Worm (Caenorhabditis elegans): ENCODE results near the gene otub-4.
A peak's percentile ranks its signal among the peaks of the same experiment; 100 is the strongest.

The otub-4 gene

ce11 chrIV:3336585-3336984, 41.3 kb downstream of the otub-4 start, which contains the start of gene F42A6.6 (continued):
- TF ChIP-seq cey-2 (tag; optimal IDR thresholded peaks at IDR 0.05; ENCODE audit: borderline replicate concordance, insufficient read depth) = no peak
- TF ChIP-seq dpl-1 (GFP tag; optimal IDR thresholded peaks at IDR 0.05) = no peak
- peak; percentile 33 for TF ChIP-seq rbr-2 (tag; optimal IDR thresholded peaks at IDR 0.05)
- TF ChIP-seq ceh-44 (GFP tag; IDR thresholded peaks at IDR 0.05) = no peak
- peak; percentile 67 for TF ChIP-seq gei-8 (GFP tag; optimal IDR thresholded peaks at IDR 0.05)
- 0 out of 2 replicates have a peak, but pooled peaks have one; percentile 67 for TF ChIP-seq Y75B8A.6 (GFP tag; IDR thresholded peaks at IDR 0.05)
- TF ChIP-seq ztf-11 (tag; optimal IDR thresholded peaks at IDR 0.05) = no peak
- TF ChIP-seq lim-7 (GFP tag; IDR thresholded peaks at IDR 0.05) = no peak
- no peak for TF ChIP-seq fos-1 (tag; optimal IDR thresholded peaks at IDR 0.05)
- no peak for TF ChIP-seq nhr-6 (tag; optimal IDR thresholded peaks at IDR 0.05)
- no peak for TF ChIP-seq daf-19 (GFP tag; conservative IDR thresholded peaks at IDR 0.05)
- TF ChIP-seq mep-1 (tag; optimal IDR thresholded peaks at IDR 0.05) = peak; percentile 40
- TF ChIP-seq mxl-2 (GFP tag; conservative IDR thresholded peaks at IDR 0.05) = no peak
- no peak for TF ChIP-seq R02D3.7 (tag; optimal IDR thresholded peaks at IDR 0.05)
- peak; percentile 57; the same call in 1 of the 2 replicates for TF ChIP-seq ceh-20 (GFP tag; IDR thresholded peaks at IDR 0.05)
- TF ChIP-seq Y105C5A.15 (GFP tag; IDR thresholded peaks at IDR 0.05) = peak; percentile 60
- TF ChIP-seq Y5F2A.4 (GFP tag; optimal IDR thresholded peaks at IDR 0.05) = peak; percentile 77
- TF ChIP-seq ama-1 (optimal IDR thresholded peaks at IDR 0.05) = peak; percentile 83
- no peak for TF ChIP-seq madf-9 (GFP tag; conservative IDR thresholded peaks at IDR 0.05)
- TF ChIP-seq F44E2.7 (GFP tag; IDR thresholded peaks at IDR 0.05) = no peak
- TF ChIP-seq aha-1 (tag) = peak; percentile 80
- peak; percentile 20 for TF ChIP-seq nhr-77 (tag; optimal IDR thresholded peaks at IDR 0.05)
- TF ChIP-seq madf-5 (GFP tag; IDR thresholded peaks at IDR 0.05) = 0 out of 4 replicates have a peak, but pooled peaks have one; percentile 25 to 51
- TF ChIP-seq nhr-111 (GFP tag; optimal IDR thresholded peaks at IDR 0.05) = no peak
- TF ChIP-seq lir-3 (tag; optimal IDR thresholded peaks at IDR 0.05) = no peak
- TF ChIP-seq vab-7 (GFP tag; IDR thresholded peaks at IDR 0.05) = peak; percentile 61; the same call in 1 of the 2 replicates
- TF ChIP-seq nhr-25 (tag; optimal IDR thresholded peaks at IDR 0.05; ENCODE audit: borderline replicate concordance, insufficient read depth) = peak; percentile 50
- no peak for TF ChIP-seq nhr-41 (GFP tag; IDR thresholded peaks at IDR 0.05)
- peak; percentile 70; the same call in 1 of the 2 replicates for TF ChIP-seq zfp-3 (GFP tag; conservative IDR thresholded peaks at IDR 0.05)
- 0 out of 2 replicates have a peak, but pooled peaks have one; percentile 35 for TF ChIP-seq mdt-29 (GFP tag; IDR thresholded peaks at IDR 0.05)
- peak; percentile 46 for TF ChIP-seq spr-3 (GFP tag; optimal IDR thresholded peaks at IDR 0.05)
- TF ChIP-seq saeg-2 (GFP tag; IDR thresholded peaks at IDR 0.05) = peak; percentile 63; the same call in 1 of the 2 replicates
- no peak for TF ChIP-seq mxl-3 (GFP tag; optimal IDR thresholded peaks at IDR 0.05)
- TF ChIP-seq jun-1 (tag; optimal IDR thresholded peaks at IDR 0.05) = no peak
- TF ChIP-seq mes-2 (tag; optimal IDR thresholded peaks at IDR 0.05; ENCODE audit: poor library complexity, severe bottlenecking) = peak; percentile 48
- no peak for TF ChIP-seq ces-1 (GFP tag; optimal IDR thresholded peaks at IDR 0.05)
- TF ChIP-seq F37D6.2 (tag; optimal IDR thresholded peaks at IDR 0.05) = no peak
- no peak for TF ChIP-seq egl-27 (tag; optimal IDR thresholded peaks at IDR 0.05)
- no peak; the same call in 1 of the 2 replicates for TF ChIP-seq nhr-42 (GFP tag; IDR thresholded peaks at IDR 0.05)
- no peak for TF ChIP-seq tag-97 (GFP tag; IDR thresholded peaks at IDR 0.05)
- TF ChIP-seq lin-13 (GFP tag; optimal IDR thresholded peaks at IDR 0.05) = peak; percentile 52
- TF ChIP-seq ZK546.5 (tag; optimal IDR thresholded peaks at IDR 0.05) = no peak
- no peak for TF ChIP-seq F10B5.3 (tag; optimal IDR thresholded peaks at IDR 0.05)
- peak; percentile 21 for TF ChIP-seq unc-130 (GFP tag; optimal IDR thresholded peaks at IDR 0.05)
- no peak for TF ChIP-seq fkh-10 (GFP tag; optimal IDR thresholded peaks at IDR 0.05)
- peak; percentile 87 for TF ChIP-seq pha-4 (GFP tag; IDR thresholded peaks at IDR 0.05)
- no peak for TF ChIP-seq pha-4 (tag; optimal IDR thresholded peaks at IDR 0.05)
- TF ChIP-seq nhr-48 (tag; optimal IDR thresholded peaks at IDR 0.05) = no peak
- no peak for TF ChIP-seq T20F7.1 (GFP tag; optimal IDR thresholded peaks at IDR 0.05)
- no peak for TF ChIP-seq lin-15B (tag; optimal IDR thresholded peaks at IDR 0.05)
- no peak for TF ChIP-seq daf-12 (tag; optimal IDR thresholded peaks at IDR 0.05)

All from whole organism, L4 larva.